Worm (Caenorhabditis elegans): ENCODE results near the gene cpt-6.

DNA sequence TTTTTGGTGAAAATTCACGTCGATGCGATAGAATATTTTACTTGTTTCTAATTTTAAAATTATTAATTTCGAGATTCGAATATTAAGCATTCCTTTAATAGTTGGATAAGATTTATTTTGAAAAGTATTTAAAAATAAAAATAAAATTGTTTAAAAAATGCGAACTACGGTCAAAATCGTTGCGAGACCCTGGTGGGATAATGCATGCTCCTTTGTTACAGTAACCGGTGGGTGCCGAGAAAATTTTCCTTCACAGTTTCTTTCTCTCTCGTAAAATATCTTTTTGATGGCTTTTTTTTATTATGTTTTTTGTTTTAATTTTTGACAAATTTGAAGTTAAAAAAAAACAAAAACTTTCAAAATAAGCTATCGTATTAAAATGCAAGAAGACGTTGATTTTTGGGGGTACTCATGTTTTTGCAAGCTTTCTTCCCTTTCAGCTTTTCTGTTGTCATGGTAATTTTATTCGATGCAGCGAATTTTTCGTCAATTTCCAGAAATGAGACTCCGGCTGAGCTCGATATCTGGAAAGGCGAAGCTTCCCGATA, 3.0 kb upstream of the cpt-6 start, which contains the start of gene dgtr-1:
- TF ChIP-seq nhr-12 (tag; optimal IDR thresholded peaks at IDR 0.05) (no peak), aly-2 (tag; optimal IDR thresholded peaks at IDR 0.05) (no peak), C16A3.4 (tag; optimal IDR thresholded peaks at IDR 0.05) (no peak), ama-1 (optimal IDR thresholded peaks at IDR 0.05) (no peak), lsy-2 (tag; optimal IDR thresholded peaks at IDR 0.05) (no peak), lin-13 (GFP tag; optimal IDR thresholded peaks at IDR 0.05) (no peak), lin-39 (tag; optimal IDR thresholded peaks at IDR 0.05) (no peak), mef-2 (tag; optimal IDR thresholded peaks at IDR 0.05) (no peak), nhr-76 (tag; optimal IDR thresholded peaks at IDR 0.05) (no peak), dpl-1 (GFP tag; optimal IDR thresholded peaks at IDR 0.05) (no peak), lin-15B (tag; optimal IDR thresholded peaks at IDR 0.05) (no peak), fkh-4 (tag; optimal IDR thresholded peaks at IDR 0.05; ENCODE audit: borderline replicate concordance) (no peak), mep-1 (tag; optimal IDR thresholded peaks at IDR 0.05) (no peak), nhr-11 (tag; optimal IDR thresholded peaks at IDR 0.05) (no peak)

Data from whole organism, L1 larva.